Fruit fly (Drosophila melanogaster): ENCODE measurements around the gene ND-51.
A peak's percentile ranks its signal among the peaks of the same experiment; 100 is the strongest.

The ND-51 gene

dm6 chr2L:6028712-6029111, 33.8 kb downstream of the ND-51 start (continued):
- TF ChIP-seq CG12391 (tag; optimal IDR thresholded peaks at IDR 0.05) (peak; percentile 23), vvl (GFP tag; IDR thresholded peaks at IDR 0.05) (peak; percentile 64; the same call in 1 of the 2 replicates), wdn (GFP tag; IDR thresholded peaks at IDR 0.05) (no peak), bab2 (GFP tag; optimal IDR thresholded peaks at IDR 0.05) (no peak), CG3847 (GFP tag; IDR thresholded peaks at IDR 0.05) (no peak), zfh1 (GFP tag; IDR thresholded peaks at IDR 0.05) (peak; percentile 37; the same call in 1 of the 3 replicates), da (GFP tag; optimal IDR thresholded peaks at IDR 0.05) (no peak), CG30403 (GFP tag; optimal IDR thresholded peaks at IDR 0.05) (peak; percentile 5), CG10654 (GFP tag; optimal IDR thresholded peaks at IDR 0.05) (no peak), CG18599 (GFP tag; optimal IDR thresholded peaks at IDR 0.05) (peak; percentile 8), otp (GFP tag; IDR thresholded peaks at IDR 0.05) (0 out of 3 replicates have a peak, but pooled peaks have one; percentile 7), CG6791 (GFP tag; IDR thresholded peaks at IDR 0.05; ENCODE audit: partially characterized antibody) (no peak), CG3163 (GFP tag; optimal IDR thresholded peaks at IDR 0.05) (no peak), run (tag; optimal IDR thresholded peaks at IDR 0.05) (no peak), Hmx (GFP tag; optimal IDR thresholded peaks at IDR 0.05) (no peak), prd (optimal IDR thresholded peaks at IDR 0.05) (no peak), prd (GFP tag; IDR thresholded peaks at IDR 0.05) (peak; percentile 33; the same call in 1 of the 3 replicates), danr (GFP tag; IDR thresholded peaks at IDR 0.05) (no peak), tap (tag; optimal IDR thresholded peaks at IDR 0.05) (no peak), CG8281 (tag; optimal IDR thresholded peaks at IDR 0.05) (no peak), dpn (GFP tag; optimal IDR thresholded peaks at IDR 0.05) (no peak), Optix (GFP tag; IDR thresholded peaks at IDR 0.05) (0 out of 3 replicates have a peak, but pooled peaks have one; percentile 7), gro (GFP tag; optimal IDR thresholded peaks at IDR 0.05) (no peak), bsh (GFP tag; optimal IDR thresholded peaks at IDR 0.05) (peak in 1 of 2 experiments; percentile 36), Meics (GFP tag; optimal IDR thresholded peaks at IDR 0.05) (no peak), az2 (GFP tag; optimal IDR thresholded peaks at IDR 0.05) (peak; percentile 6), CG10462 (GFP tag; optimal IDR thresholded peaks at IDR 0.05) (no peak), Fer1 (GFP tag; optimal IDR thresholded peaks at IDR 0.05) (no peak), CG17912 (GFP tag; optimal IDR thresholded peaks at IDR 0.05) (no peak), CG34376 (GFP tag; optimal IDR thresholded peaks at IDR 0.05) (no peak), CG10979 (tag; optimal IDR thresholded peaks at IDR 0.05) (no peak), dm (GFP tag; optimal IDR thresholded peaks at IDR 0.05) (no peak), repo (GFP tag; optimal IDR thresholded peaks at IDR 0.05) (no peak), mirr (GFP tag; optimal IDR thresholded peaks at IDR 0.05) (no peak), CG6175 (GFP tag; IDR thresholded peaks at IDR 0.05) (no peak), dimm (GFP tag; IDR thresholded peaks at IDR 0.05) (0 out of 2 replicates have a peak, but pooled peaks have one; percentile 35), cg (GFP tag; optimal IDR thresholded peaks at IDR 0.05) (no peak), D (optimal IDR thresholded peaks at IDR 0.05) (no peak), D (GFP tag; optimal IDR thresholded peaks at IDR 0.05) (no peak), CG4360 (GFP tag; IDR thresholded peaks at IDR 0.05) (no peak), CG10565 (GFP tag; optimal IDR thresholded peaks at IDR 0.05) (no peak), CG15011 (GFP tag; optimal IDR thresholded peaks at IDR 0.05) (no peak), CG13424 (tag; optimal IDR thresholded peaks at IDR 0.05) (no peak), CG18262 (tag; optimal IDR thresholded peaks at IDR 0.05) (no peak), Ptx1 (GFP tag; IDR thresholded peaks at IDR 0.05) (peak; percentile 43; the same call in 1 of the 2 replicates), CG10543 (GFP tag; optimal IDR thresholded peaks at IDR 0.05) (no peak), lov (optimal IDR thresholded peaks at IDR 0.05) (no peak), lov (GFP tag; IDR thresholded peaks at IDR 0.05) (no peak), pum (GFP tag; optimal IDR thresholded peaks at IDR 0.05) (no peak), CG1603 (tag; optimal IDR thresholded peaks at IDR 0.05) (peak; percentile 38), Eip74EF (GFP tag; optimal IDR thresholded peaks at IDR 0.05) (no peak), CG13296 (GFP tag; optimal IDR thresholded peaks at IDR 0.05) (no peak)
